Comparison of ENCODE assay signal across 2 worm cellular contexts in the genomic region with DNA sequence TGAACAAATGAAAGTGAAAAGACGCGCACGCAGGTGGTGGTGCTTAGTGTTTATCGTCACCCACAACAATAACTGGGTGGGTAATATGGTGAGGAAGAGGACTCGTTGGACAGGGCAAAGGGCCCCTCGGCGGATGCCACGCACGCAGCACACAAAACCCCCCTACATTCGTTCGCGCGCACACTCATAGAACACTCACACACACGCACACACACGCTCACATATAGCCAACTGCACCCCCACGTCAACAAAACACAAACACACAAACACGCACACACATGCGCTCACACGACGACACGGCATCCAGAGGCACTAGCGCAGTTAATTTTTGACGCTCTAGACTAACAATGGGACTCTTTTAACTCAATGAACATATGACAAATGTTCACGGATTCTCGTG.
TF ChIP-seq lines count a peak whose summit lies in the region.

No protein-coding gene starts in this region.

TF ChIP-seq in whole organism, L1 larva, 84 proteins besides CTCF, POLR2A, EP300 and RAD21 (continued from another document):
- TF ChIP-seq isw-1 (GFP tag; IDR thresholded peaks at IDR 0.05; lab: Robert Waterston, UW) (no peak), ceh-8 (GFP tag; optimal IDR thresholded peaks at IDR 0.05; lab: Kevin White, UChicago) (peak; percentile 9), lin-35 (GFP tag; optimal IDR thresholded peaks at IDR 0.05; lab: Kevin White, UChicago) (peak; percentile 17 to 42), ets-5 (GFP tag; IDR thresholded peaks at IDR 0.05; lab: Robert Waterston, UW) (no peak), mdl-1 (tag; optimal IDR thresholded peaks at IDR 0.05; lab: Kevin White, UChicago) (peak in 1 of 2 experiments; percentile 66), dpl-1 (GFP tag; optimal IDR thresholded peaks at IDR 0.05; lab: Kevin White, UChicago) (peak in 1 of 3 experiments; percentile 29), ceh-63 (GFP tag; optimal IDR thresholded peaks at IDR 0.05; lab: Kevin White, UChicago) (peak; percentile 90), swsn-7 (tag; optimal IDR thresholded peaks at IDR 0.05; lab: Kevin White, UChicago) (peak; percentile 48), ama-1 (optimal IDR thresholded peaks at IDR 0.05; lab: Kevin White, UChicago) (no peak), nhr-71 (tag; optimal IDR thresholded peaks at IDR 0.05; lab: Kevin White, UChicago) (peak; percentile 67), egl-27 (tag; optimal IDR thresholded peaks at IDR 0.05; lab: Kevin White, UChicago) (no peak), ceh-82 (tag; optimal IDR thresholded peaks at IDR 0.05; lab: Kevin White, UChicago) (peak in 2 of 3 experiments; percentile 1 to 49), unc-86 (tag; optimal IDR thresholded peaks at IDR 0.05; lab: Kevin White, UChicago) (peak; percentile 7), nhr-47 (tag; optimal IDR thresholded peaks at IDR 0.05; lab: Kevin White, UChicago) (peak; percentile 32)
TF ChIP-seq in whole organism, L1 larva: peak in this region for 24.

TF ChIP-seq in whole organism, young adult, 124 proteins besides CTCF, POLR2A, EP300 and RAD21 (continued from another document):
- TF ChIP-seq tbx-9 (tag; optimal IDR thresholded peaks at IDR 0.05; lab: Kevin White, UChicago; ENCODE audit: borderline replicate concordance) (no peak), Y79H2A.3 (GFP tag; conservative IDR thresholded peaks at IDR 0.05; lab: Robert Waterston, UW) (no peak), attf-6 (GFP tag; IDR thresholded peaks at IDR 0.05; lab: Robert Waterston, UW) (no peak), ceh-79 (tag; optimal IDR thresholded peaks at IDR 0.05; lab: Kevin White, UChicago) (no peak), mxl-1 (tag; optimal IDR thresholded peaks at IDR 0.05; lab: Kevin White, UChicago) (no peak), B0019.2 (GFP tag; conservative IDR thresholded peaks at IDR 0.05; lab: Robert Waterston, UW) (no peak), efl-1 (GFP tag; optimal IDR thresholded peaks at IDR 0.05; lab: Kevin White, UChicago) (no peak), D2030.7 (GFP tag; IDR thresholded peaks at IDR 0.05; lab: Robert Waterston, UW) (no peak), ama-1 (optimal IDR thresholded peaks at IDR 0.05; lab: Kevin White, UChicago) (no peak), ama-1 (GFP tag; optimal IDR thresholded peaks at IDR 0.05; lab: Kevin White, UChicago) (no peak), ccch-3 (GFP tag; optimal IDR thresholded peaks at IDR 0.05; lab: Kevin White, UChicago) (no peak), gei-17 (GFP tag; optimal IDR thresholded peaks at IDR 0.05; lab: Kevin White, UChicago) (no peak), ZK185.1 (tag; optimal IDR thresholded peaks at IDR 0.05; lab: Kevin White, UChicago; ENCODE audit: poor library complexity, severe bottlenecking) (no peak), ceh-27 (GFP tag; optimal IDR thresholded peaks at IDR 0.05; lab: Kevin White, UChicago) (peak; percentile 60), Y95B8A.8 (GFP tag; IDR thresholded peaks at IDR 0.05; lab: Robert Waterston, UW) (no peak), snpc-3.4 (tag; optimal IDR thresholded peaks at IDR 0.05; lab: Kevin White, UChicago) (no peak), ztf-28 (GFP tag; IDR thresholded peaks at IDR 0.05; lab: Robert Waterston, UW) (no peak), madf-10 (tag; optimal IDR thresholded peaks at IDR 0.05; lab: Kevin White, UChicago) (no peak), rcor-1 (GFP tag; IDR thresholded peaks at IDR 0.05; lab: Robert Waterston, UW) (no peak), lin-40 (tag; optimal IDR thresholded peaks at IDR 0.05; lab: Kevin White, UChicago) (no peak), ceh-40 (GFP tag; IDR thresholded peaks at IDR 0.05; lab: Robert Waterston, UW) (no peak), athp-1 (tag; optimal IDR thresholded peaks at IDR 0.05; lab: Kevin White, UChicago) (peak; percentile 15), T07F8.4 (tag; optimal IDR thresholded peaks at IDR 0.05; lab: Kevin White, UChicago) (no peak), hlh-12 (tag; optimal IDR thresholded peaks at IDR 0.05; lab: Kevin White, UChicago) (no peak), lag-1 (GFP tag; IDR thresholded peaks at IDR 0.05; lab: Robert Waterston, UW) (no peak), F22D6.2 (tag; optimal IDR thresholded peaks at IDR 0.05; lab: Kevin White, UChicago) (no peak), egl-44 (GFP tag; IDR thresholded peaks at IDR 0.05; lab: Robert Waterston, UW) (0 out of 2 replicates have a peak, but pooled peaks have one; percentile 24), attf-5 (GFP tag; optimal IDR thresholded peaks at IDR 0.05; lab: Kevin White, UChicago) (peak; percentile 49), T26A5.8 (tag; optimal IDR thresholded peaks at IDR 0.05; lab: Kevin White, UChicago) (no peak), madf-3 (GFP tag; IDR thresholded peaks at IDR 0.05; lab: Robert Waterston, UW) (0 out of 2 replicates have a peak, but pooled peaks have one; percentile 10), pbrm-1 (GFP tag; IDR thresholded peaks at IDR 0.05; lab: Robert Waterston, UW) (peak; percentile 45; the same call in 1 of the 2 replicates), mcd-1 (GFP tag; IDR thresholded peaks at IDR 0.05; lab: Robert Waterston, UW) (peak; percentile 30; the same call in 1 of the 2 replicates), egrh-3 (GFP tag; IDR thresholded peaks at IDR 0.05; lab: Robert Waterston, UW) (peak; percentile 24; the same call in 1 of the 2 replicates), nhr-179 (tag; optimal IDR thresholded peaks at IDR 0.05; lab: Kevin White, UChicago) (no peak), sptf-2 (GFP tag; optimal IDR thresholded peaks at IDR 0.05; lab: Kevin White, UChicago) (no peak), fkh-3 (tag; optimal IDR thresholded peaks at IDR 0.05; lab: Kevin White, UChicago) (no peak), tbp1 (GFP tag; optimal IDR thresholded peaks at IDR 0.05; lab: Kevin White, UChicago) (peak; percentile 40)
